Worm (Caenorhabditis elegans) whole organism, L3 larva: Measurements from ENCODE around the gene C28H8.3.

ENCODE experiments used
- R02D3.7 ChIP-seq: fragments of 150-350 bp; optimal IDR thresholded peaks from 2 replicates; lab custom pipeline; 2014; ENCODE audit warnings: missing biosample characterization, missing genetic modification characterization
- ama-1 ChIP-seq: fragments of 150-350 bp; optimal IDR thresholded peaks from 2 replicates; lab custom pipeline; 2018
- ceh-16 ChIP-seq: sonication (generic microtip); optimal IDR thresholded peaks from 2 replicates; lab custom pipeline; 2017; ENCODE audit warnings: missing biosample characterization, missing genetic modification characterization
- ceh-28 ChIP-seq: fragments of 150-350 bp; optimal IDR thresholded peaks from 2 replicates; lab custom pipeline; 2014; ENCODE audit warnings: missing biosample characterization, missing genetic modification reagents, missing genetic modification characterization
- ceh-82 ChIP-seq: fragments of 150-350 bp; optimal IDR thresholded peaks from 2 replicates; lab custom pipeline; 2014; ENCODE audit warnings: missing biosample characterization, missing genetic modification characterization
- ceh-9 ChIP-seq: sonication (generic microtip); optimal IDR thresholded peaks from 2 replicates; lab custom pipeline; 2018; ENCODE audit warnings: missing biosample characterization, missing genetic modification characterization
- daf-12 ChIP-seq: fragments of 150-350 bp; optimal IDR thresholded peaks from 2 replicates; lab custom pipeline; 2014; ENCODE audit warnings: missing biosample characterization, missing genetic modification reagents, missing genetic modification characterization
- egl-27 ChIP-seq: sonication (generic microtip); optimal IDR thresholded peaks from 4 replicates; lab custom pipeline; 2017; ENCODE audit warnings: missing biosample characterization, missing genetic modification reagents, missing genetic modification characterization
- egl-5 ChIP-seq: fragments of 150-350 bp; optimal IDR thresholded peaks from 2 replicates; lab custom pipeline; 2017; ENCODE audit warnings: missing biosample characterization, missing genetic modification reagents, missing genetic modification characterization, inconsistent platforms
- elt-1 ChIP-seq: fragments of 150-350 bp; optimal IDR thresholded peaks from 2 replicates; lab custom pipeline; 2014; ENCODE audit warnings: missing biosample characterization, missing genetic modification characterization
- elt-2 ChIP-seq: sonication (generic microtip); optimal IDR thresholded peaks from 2 replicates; lab custom pipeline; 2016; ENCODE audit warnings: missing genetic modification reagents, mild to moderate bottlenecking, missing genetic modification characterization, missing compliant biosample characterization
- elt-3 ChIP-seq, 3 experiments: fragments of 150-350 bp in 1 of 3; sonication (generic microtip) in 2 of 3; optimal IDR thresholded peaks; 2 replicates in 2 of 3; 4 replicates in 1 of 3; lab custom pipeline; 2014 to 2017; ENCODE audit warnings: missing biosample characterization in 3 of 3, missing genetic modification characterization in 3 of 3
- eor-1 ChIP-seq, 2 experiments: fragments of 150-350 bp; optimal IDR thresholded peaks; 2 replicates each; lab custom pipeline; 2014 to 2018; ENCODE audit warnings: missing biosample characterization in 2 of 2, missing genetic modification characterization in 2 of 2
- fkh-10 ChIP-seq: sonication (generic microtip); optimal IDR thresholded peaks from 2 replicates; lab custom pipeline; 2017; ENCODE audit warnings: missing biosample characterization, missing genetic modification reagents, missing genetic modification characterization
- fos-1 ChIP-seq: fragments of 150-350 bp; optimal IDR thresholded peaks from 2 replicates; lab custom pipeline; 2014; ENCODE audit warnings: missing biosample characterization, missing genetic modification characterization
- hmg-11 ChIP-seq: sonication (generic microtip); optimal IDR thresholded peaks from 2 replicates; lab custom pipeline; 2016; ENCODE audit warnings: missing genetic modification characterization, missing compliant biosample characterization
- jun-1 ChIP-seq: fragments of 150-350 bp; optimal IDR thresholded peaks from 2 replicates; lab custom pipeline; 2014; ENCODE audit warnings: missing biosample characterization, missing genetic modification reagents, missing genetic modification characterization
- lin-39 ChIP-seq: fragments of 150-350 bp; optimal IDR thresholded peaks from 2 replicates; lab custom pipeline; 2018; ENCODE audit warnings: missing biosample characterization, missing genetic modification reagents, missing genetic modification characterization
- lsy-12 ChIP-seq: sonication (generic microtip); optimal IDR thresholded peaks from 2 replicates; lab custom pipeline; 2016; ENCODE audit warnings: mild to moderate bottlenecking, missing genetic modification characterization, missing compliant biosample characterization
- mdl-1 ChIP-seq: fragments of 150-350 bp; optimal IDR thresholded peaks from 2 replicates; lab custom pipeline; 2014; ENCODE audit warnings: missing biosample characterization, missing genetic modification characterization
- mml-1 ChIP-seq: fragments of 150-350 bp; sonication (generic microtip); optimal IDR thresholded peaks from 3 replicates; lab custom pipeline; 2014; ENCODE audit warnings: missing biosample characterization, missing genetic modification characterization
- nfya-1 ChIP-seq: sonication (generic microtip); optimal IDR thresholded peaks from 2 replicates; lab custom pipeline; 2017; ENCODE audit warnings: missing genetic modification characterization, mild to moderate bottlenecking, missing compliant biosample characterization, antibody characterized with exemption, moderate library complexity; ENCODE audit not compliant: insufficient read depth
- nhr-11 ChIP-seq: fragments of 150-350 bp; optimal IDR thresholded peaks from 2 replicates; lab custom pipeline; 2014; ENCODE audit warnings: missing biosample characterization, missing genetic modification characterization
- nhr-12 ChIP-seq: fragments of 150-350 bp; optimal IDR thresholded peaks from 2 replicates; lab custom pipeline; 2014; ENCODE audit warnings: missing biosample characterization, missing genetic modification characterization
- nhr-23 ChIP-seq: fragments of 150-350 bp; optimal IDR thresholded peaks from 2 replicates; lab custom pipeline; 2014; ENCODE audit warnings: missing biosample characterization, missing genetic modification reagents, missing genetic modification characterization
- nhr-237 ChIP-seq: fragments of 150-350 bp; optimal IDR thresholded peaks from 2 replicates; lab custom pipeline; 2014; ENCODE audit warnings: missing biosample characterization, missing genetic modification characterization
- nhr-25 ChIP-seq: sonication (generic microtip); optimal IDR thresholded peaks from 2 replicates; lab custom pipeline; 2017; ENCODE audit warnings: missing biosample characterization, missing genetic modification characterization
- nhr-28 ChIP-seq: fragments of 150-350 bp; optimal IDR thresholded peaks from 2 replicates; lab custom pipeline; 2014; ENCODE audit warnings: missing biosample characterization, missing genetic modification characterization
- nhr-67 ChIP-seq: fragments of 150-350 bp; optimal IDR thresholded peaks from 2 replicates; lab custom pipeline; 2014; ENCODE audit warnings: missing biosample characterization, missing genetic modification characterization
- nhr-76 ChIP-seq: fragments of 150-350 bp; sonication (generic microtip); optimal IDR thresholded peaks from 5 replicates; lab custom pipeline; 2014; ENCODE audit warnings: missing biosample characterization, missing genetic modification characterization
- nhr-77 ChIP-seq: fragments of 150-350 bp; optimal IDR thresholded peaks from 2 replicates; lab custom pipeline; 2014; ENCODE audit warnings: missing biosample characterization, missing genetic modification characterization
- pha-4 ChIP-seq: fragments of 150-350 bp; optimal IDR thresholded peaks from 2 replicates; lab custom pipeline; 2014; ENCODE audit warnings: missing biosample characterization, missing genetic modification reagents, missing genetic modification characterization
- pqm-1 ChIP-seq: fragments of 150-350 bp; optimal IDR thresholded peaks from 2 replicates; lab custom pipeline; 2017; ENCODE audit warnings: missing biosample characterization, missing genetic modification characterization, inconsistent platforms
- sea-2 ChIP-seq: fragments of 150-350 bp; sonication (generic microtip); optimal IDR thresholded peaks from 4 replicates; lab custom pipeline; 2014; ENCODE audit warnings: missing biosample characterization, missing genetic modification reagents, missing genetic modification characterization
- skn-1 ChIP-seq: fragments of 150-350 bp; optimal IDR thresholded peaks from 2 replicates; lab custom pipeline; 2014; ENCODE audit warnings: missing biosample characterization, missing genetic modification characterization
- zag-1 ChIP-seq: fragments of 150-350 bp; optimal IDR thresholded peaks from 2 replicates; lab custom pipeline; 2014; ENCODE audit warnings: missing biosample characterization, missing genetic modification characterization
- ztf-11 ChIP-seq: fragments of 150-350 bp; optimal IDR thresholded peaks from 2 replicates; lab custom pipeline; 2014; ENCODE audit warnings: missing biosample characterization, missing genetic modification characterization
- ztf-4 ChIP-seq: fragments of 150-350 bp; optimal IDR thresholded peaks from 2 replicates; lab custom pipeline; 2014; ENCODE audit warnings: missing biosample characterization, missing genetic modification characterization

Gene C28H8.3

DNA sequence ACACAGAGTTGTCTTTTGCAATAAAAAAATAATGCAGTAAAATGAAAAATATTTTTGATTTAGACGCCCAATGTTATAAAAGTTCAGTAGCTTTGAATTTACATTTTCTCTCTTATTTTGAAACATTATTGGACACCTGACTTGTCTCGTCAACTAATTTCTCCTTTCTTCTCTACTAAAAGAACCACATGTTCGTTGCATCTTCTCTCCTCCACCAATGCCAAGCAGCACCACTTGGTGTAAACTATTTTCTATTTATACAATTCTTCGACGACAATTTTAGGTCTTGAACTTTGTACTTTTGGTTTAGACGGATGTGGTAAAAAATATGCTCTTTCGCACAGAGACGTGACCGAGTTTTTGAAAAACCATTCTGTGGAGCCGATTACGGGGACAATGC is 22.2 kb downstream of the C28H8.3 start:
- TF ChIP-seq nhr-76 (tag; lab: Kevin White, UChicago) (no peak), nfya-1 (tag; lab: Kevin White, UChicago) (peak; percentile 30), elt-3 (tag; optimal IDR thresholded peaks at IDR 0.05; lab: Kevin White, UChicago) (no peak), ztf-11 (tag; lab: Kevin White, UChicago) (no peak), nhr-25 (tag; lab: Kevin White, UChicago) (no peak), ceh-9 (tag; lab: Kevin White, UChicago) (no peak)

ce11 chrIII:5931433-5931994 is 23.0 kb downstream of the C28H8.3 start, which contains the start of gene EGAP1.5:
Gene EGAP1.5, plus strand, starts transcription at chrIII:5931721.
- TF ChIP-seq skn-1 (tag; lab: Kevin White, UChicago) = no peak
- no peak for TF ChIP-seq sea-2 (GFP tag; lab: Kevin White, UChicago)
- TF ChIP-seq nhr-67 = no peak
- no peak for TF ChIP-seq nhr-23 (tag; lab: Kevin White, UChicago)
- peak; percentile 20 for TF ChIP-seq nfya-1 (tag; lab: Kevin White, UChicago)
- TF ChIP-seq nhr-237 (tag; lab: Kevin White, UChicago) = no peak
- no peak for TF ChIP-seq elt-1 (tag; lab: Kevin White, UChicago)
- no peak for TF ChIP-seq jun-1 (tag; lab: Kevin White, UChicago)

ce11 chrIII:5932853-5933252 is 24.4 kb downstream of the C28H8.3 start, which contains the start of gene zmp-1:
Gene zmp-1, minus strand, starts transcription at chrIII:5932953.
- no peak for TF ChIP-seq nhr-237 (tag; lab: Kevin White, UChicago)
- no peak for TF ChIP-seq mdl-1 (tag; lab: Kevin White, UChicago)
- no peak for TF ChIP-seq nhr-12 (tag; lab: Kevin White, UChicago)
- TF ChIP-seq nhr-11 (tag; lab: Kevin White, UChicago) = no peak
- TF ChIP-seq nhr-28 = no peak
- no peak for TF ChIP-seq hmg-11 (tag; lab: Kevin White, UChicago)
- TF ChIP-seq elt-2 (tag; lab: Kevin White, UChicago) = no peak
- no peak for TF ChIP-seq ama-1 (lab: Kevin White, UChicago)
- TF ChIP-seq daf-12 = no peak

ce11 chrIII:5934138-5934658 is 25.7 kb downstream of the C28H8.3 start:
- no peak for TF ChIP-seq pqm-1 (tag; lab: Kevin White, UChicago)
- no peak for TF ChIP-seq zag-1 (tag; lab: Kevin White, UChicago)
- no peak for TF ChIP-seq mdl-1 (tag; lab: Kevin White, UChicago)
- TF ChIP-seq fkh-10 (GFP tag; lab: Kevin White, UChicago) = peak; percentile 56
- TF ChIP-seq egl-5 (tag; lab: Kevin White, UChicago) = peak; percentile 41

DNA sequence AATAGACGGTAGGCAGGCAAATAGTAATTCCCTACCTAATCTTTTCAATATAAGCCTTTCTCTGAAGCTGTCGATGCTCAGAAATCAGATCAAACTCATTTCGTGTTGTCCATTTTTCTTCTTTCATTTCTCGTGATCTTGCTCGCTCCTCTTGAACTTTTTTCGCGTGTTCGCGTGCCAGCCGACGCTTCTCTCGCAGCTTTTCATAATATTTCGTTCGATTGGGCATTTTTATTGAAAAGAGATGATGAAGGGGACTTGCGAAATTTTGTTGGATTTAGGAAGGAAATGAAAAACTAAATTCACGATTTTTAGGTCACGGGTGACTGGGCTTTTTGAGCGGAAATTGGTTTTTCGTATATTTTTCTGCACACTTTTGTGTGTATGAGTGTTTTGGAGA is 28.5 kb downstream of the C28H8.3 start, which contains the start of gene EGAP1.1:
Gene EGAP1.1, minus strand, starts transcription at position 229 of the 400 bp plus-strand sequence.
- no peak for TF ChIP-seq ceh-82 (tag; lab: Kevin White, UChicago)
- no peak for TF ChIP-seq eor-1 (tag; optimal IDR thresholded peaks at IDR 0.05; lab: Kevin White, UChicago)
- peak; percentile 4 for TF ChIP-seq nfya-1 (tag; lab: Kevin White, UChicago)
- TF ChIP-seq, all 47 proteins: peak for 1

DNA sequence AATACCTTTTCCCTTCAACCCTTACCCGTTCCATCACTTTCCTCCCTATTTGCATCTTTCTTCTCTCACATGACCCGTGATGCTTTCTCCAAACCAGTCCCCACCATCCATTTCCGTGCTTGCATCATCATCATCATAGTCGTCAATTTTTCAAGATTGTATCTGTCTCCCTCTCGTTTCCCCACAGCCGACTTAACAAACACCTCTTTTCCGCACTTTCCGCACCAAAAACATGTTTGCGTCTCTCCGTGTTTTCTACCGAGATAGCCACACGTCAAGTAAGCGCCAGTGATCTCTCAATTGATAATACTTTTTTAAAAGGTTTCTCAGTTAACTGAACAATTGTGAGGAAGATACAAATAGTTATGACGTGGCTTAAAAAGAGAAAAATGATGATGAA is 29.5 kb downstream of the C28H8.3 start:
- TF ChIP-seq lsy-12 (tag; lab: Kevin White, UChicago) (no peak), ceh-82 (tag; lab: Kevin White, UChicago) (no peak), nhr-12 (tag; lab: Kevin White, UChicago) (no peak), nhr-237 (tag; lab: Kevin White, UChicago) (no peak), mdl-1 (tag; lab: Kevin White, UChicago) (peak; percentile 23), R02D3.7 (tag; lab: Kevin White, UChicago) (no peak), ztf-11 (tag; lab: Kevin White, UChicago) (no peak), zag-1 (tag; lab: Kevin White, UChicago) (no peak), ceh-28 (tag; lab: Kevin White, UChicago) (peak; percentile 72), fkh-10 (GFP tag; lab: Kevin White, UChicago) (no peak), nhr-77 (tag; lab: Kevin White, UChicago) (no peak), elt-2 (tag; lab: Kevin White, UChicago) (peak; percentile 50), elt-1 (tag; lab: Kevin White, UChicago) (peak; percentile 97), fos-1 (tag; lab: Kevin White, UChicago) (peak; percentile 55), ztf-4 (tag; lab: Kevin White, UChicago) (peak; percentile 14), mml-1 (tag; lab: Kevin White, UChicago) (no peak), ceh-16 (peak; percentile 32), nfya-1 (tag; lab: Kevin White, UChicago) (peak; percentile 83), nhr-25 (tag; lab: Kevin White, UChicago) (peak; percentile 95), pha-4 (tag; lab: Kevin White, UChicago) (peak; percentile 52), ama-1 (lab: Kevin White, UChicago) (peak; percentile 15), nhr-23 (tag; lab: Kevin White, UChicago) (peak; percentile 95), nhr-11 (tag; lab: Kevin White, UChicago) (no peak), daf-12 (no peak), egl-5 (tag; lab: Kevin White, UChicago) (peak; percentile 38), ceh-9 (tag; lab: Kevin White, UChicago) (no peak), elt-3 (tag; optimal IDR thresholded peaks at IDR 0.05; lab: Kevin White, UChicago) (peak in 1 of 3 experiments; percentile 52), lin-39 (peak; percentile 96), egl-27 (peak; percentile 73), sea-2 (GFP tag; lab: Kevin White, UChicago) (no peak)
